Fruit fly (Drosophila melanogaster): ENCODE results near the gene CG5068.

Gene CG5068

DNA sequence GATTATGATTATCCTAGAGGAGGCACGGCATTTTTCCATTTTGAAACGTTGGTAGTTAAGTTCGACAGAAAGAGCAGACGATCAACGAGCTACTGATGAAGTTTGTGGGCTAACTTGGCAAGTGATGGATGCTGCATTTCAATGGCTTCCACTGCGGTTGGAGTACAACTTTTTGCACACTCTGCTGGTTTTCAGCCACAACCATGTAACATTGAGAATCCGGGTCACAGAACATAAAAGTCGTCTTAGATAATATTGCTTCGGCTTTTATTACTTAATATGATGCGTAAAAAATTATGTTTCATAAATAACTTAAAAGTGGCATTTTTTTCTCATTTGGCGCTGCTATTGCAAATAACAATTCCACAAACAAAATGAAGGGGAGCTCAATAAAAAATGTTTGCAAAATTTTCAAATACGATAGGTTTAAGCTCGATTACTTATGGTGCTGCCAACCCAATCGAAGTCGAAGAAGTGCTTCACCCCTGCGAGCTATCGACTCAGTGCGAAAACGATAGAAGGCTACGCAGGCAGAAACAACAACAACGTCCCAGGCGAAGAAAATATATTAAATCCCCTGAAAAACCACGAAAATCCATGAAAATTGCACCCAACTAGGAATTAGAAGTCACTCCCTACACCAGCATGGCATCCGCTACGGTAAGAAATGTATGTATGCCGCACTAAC lies 20.0 kb upstream of the CG5068 start, which contains the start of the genes CG5653 and CG5021:
Gene CG5653, minus strand, starts transcription at position 51 of the 688 bp plus-strand sequence.
Gene CG5021, plus strand, starts transcription at position 506 of the 688 bp plus-strand sequence.
- TF ChIP-seq CG8478 (optimal IDR thresholded peaks at IDR 0.05) (no peak), CTCF (optimal IDR thresholded peaks at IDR 0.05) (no peak)

DNA sequence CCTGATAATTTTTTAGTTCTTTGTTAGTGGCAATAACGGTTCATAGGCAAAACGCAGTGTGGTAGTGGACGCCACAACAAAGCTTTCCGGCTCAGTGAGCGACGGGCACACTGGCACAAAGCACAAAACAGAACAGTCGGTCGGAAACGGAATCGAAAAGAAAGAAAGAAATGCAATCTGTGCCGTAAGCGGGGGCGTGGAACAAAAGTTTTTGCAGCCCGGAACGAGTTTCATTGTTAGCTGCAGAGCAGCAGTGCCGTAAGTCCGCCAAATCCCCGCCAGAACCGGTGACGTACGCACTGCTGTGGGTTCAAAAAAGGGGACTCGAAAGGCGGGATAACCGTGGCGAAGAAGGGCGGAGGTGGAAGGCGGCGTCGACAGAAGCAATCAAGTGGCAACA lies 18.1 kb upstream of the CG5068 start, which contains the start of gene CG5026:
Gene CG5026, plus strand, starts transcription at position 92 of the 400 bp plus-strand sequence.
- no peak for TF ChIP-seq CTCF (optimal IDR thresholded peaks at IDR 0.05)
- no peak for TF ChIP-seq CG8478 (optimal IDR thresholded peaks at IDR 0.05)

DNA sequence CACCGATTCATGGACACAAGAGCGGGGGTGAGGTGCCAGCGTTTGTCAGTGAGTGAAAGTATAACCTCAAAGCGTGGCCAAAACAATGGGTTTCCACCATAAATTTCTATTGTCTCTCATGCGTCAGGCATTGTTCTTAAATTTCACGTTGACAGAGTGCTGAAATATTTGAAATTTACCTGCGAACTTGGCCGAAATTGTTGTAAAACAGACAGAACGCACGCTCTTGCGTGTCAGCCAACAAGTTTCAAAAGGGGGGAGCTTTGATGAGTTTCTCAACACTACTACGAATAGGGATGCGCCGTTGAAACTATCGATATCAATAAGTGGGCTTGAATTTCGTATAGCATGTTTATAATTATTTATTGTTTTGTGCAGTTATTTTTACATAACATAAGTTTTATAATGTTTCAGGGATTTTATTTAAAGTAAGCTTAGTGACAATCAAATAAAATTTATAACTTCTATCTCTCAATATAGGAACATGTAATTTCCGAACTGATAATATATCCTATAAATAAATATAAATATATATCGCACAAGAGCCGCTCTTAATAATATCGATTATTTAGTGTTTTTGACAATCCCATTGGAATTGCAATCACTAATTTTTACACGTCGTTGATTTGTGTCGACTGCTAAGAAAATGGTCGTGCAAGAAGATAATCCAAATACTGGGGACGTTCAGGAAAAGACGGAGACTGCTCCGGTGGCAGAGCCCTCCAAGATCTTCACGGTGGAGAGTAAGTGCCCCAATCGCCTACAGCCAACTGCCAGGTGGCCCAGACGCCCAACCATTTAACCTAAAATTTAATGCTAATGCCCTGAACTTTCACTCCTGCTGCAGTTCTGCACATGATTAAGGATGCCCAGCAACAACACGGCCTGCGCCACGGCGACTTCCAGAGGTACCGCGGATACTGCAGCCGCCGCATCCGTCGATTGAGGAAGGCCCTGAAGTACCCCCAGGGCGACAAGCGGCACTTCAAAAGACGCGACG lies 11.7 kb upstream of the CG5068 start, which contains the start of the genes pix and Srp68:
Gene pix, minus strand, starts transcription at position 288 of the 1,000 bp plus-strand sequence.
Gene Srp68, plus strand, starts transcription at position 569 of the 1,000 bp plus-strand sequence.
- TF ChIP-seq CG8478 (optimal IDR thresholded peaks at IDR 0.05) (no peak), CTCF (optimal IDR thresholded peaks at IDR 0.05) (no peak)

DNA sequence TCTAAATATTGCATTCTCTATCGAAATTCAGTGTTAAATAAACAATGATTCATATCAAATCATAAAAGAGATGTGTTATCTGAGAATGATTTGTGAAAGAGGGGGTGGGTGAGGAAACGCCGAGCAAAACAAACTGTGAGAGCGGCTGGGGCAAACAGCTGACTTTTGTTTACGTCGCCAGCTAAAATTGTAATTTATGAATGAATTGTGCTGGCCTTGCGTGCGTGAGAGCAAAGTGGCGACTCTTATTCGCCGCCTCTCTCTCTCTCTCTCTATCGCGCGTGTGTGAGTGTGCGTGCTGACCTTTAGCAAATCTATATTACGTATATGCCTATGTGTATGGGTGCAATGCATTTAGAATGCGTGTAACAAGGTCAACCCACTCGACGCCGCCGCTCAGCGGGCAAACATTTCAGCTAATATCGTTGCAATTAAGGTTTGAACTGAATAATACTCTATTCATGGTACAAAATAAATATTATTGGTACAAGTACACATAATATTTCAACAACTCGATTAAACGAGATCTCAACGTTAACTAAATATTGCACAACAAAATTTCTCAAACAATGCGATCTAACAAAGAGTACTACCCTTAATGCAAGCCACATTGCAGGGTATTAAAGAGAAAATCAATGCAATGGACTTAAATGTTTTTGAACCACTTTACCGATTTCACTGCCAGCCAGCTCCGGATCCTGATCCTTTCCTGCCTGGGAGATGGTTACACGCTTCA lies 7.7 kb upstream of the CG5068 start:
- no peak for TF ChIP-seq CTCF (optimal IDR thresholded peaks at IDR 0.05)
- no peak for TF ChIP-seq CG8478 (optimal IDR thresholded peaks at IDR 0.05)

DNA sequence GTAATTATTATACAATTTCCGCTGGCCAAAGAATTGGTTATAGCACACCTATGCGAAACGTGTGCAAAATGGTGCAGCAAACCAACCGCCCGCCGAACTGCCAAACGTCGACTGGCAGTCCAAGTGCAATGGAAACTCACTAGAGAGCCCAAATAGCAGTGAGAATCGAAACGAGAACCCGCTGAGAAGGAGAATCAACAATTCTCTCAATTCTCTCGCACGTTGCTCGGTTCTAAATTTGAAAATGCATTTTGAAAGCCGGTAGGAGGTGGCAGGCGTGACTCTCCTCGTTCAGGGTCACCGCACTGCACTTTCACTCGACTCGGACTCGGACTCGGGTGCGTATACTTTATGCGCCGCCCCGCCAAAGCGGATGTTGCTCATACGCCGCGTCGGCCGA lies 6.7 kb upstream of the CG5068 start, which contains the start of gene CG5644:
Gene CG5644, minus strand, starts transcription at position 101 of the 400 bp plus-strand sequence.
- TF ChIP-seq CG8478 (optimal IDR thresholded peaks at IDR 0.05) (no peak), CTCF (optimal IDR thresholded peaks at IDR 0.05) (no peak)

DNA sequence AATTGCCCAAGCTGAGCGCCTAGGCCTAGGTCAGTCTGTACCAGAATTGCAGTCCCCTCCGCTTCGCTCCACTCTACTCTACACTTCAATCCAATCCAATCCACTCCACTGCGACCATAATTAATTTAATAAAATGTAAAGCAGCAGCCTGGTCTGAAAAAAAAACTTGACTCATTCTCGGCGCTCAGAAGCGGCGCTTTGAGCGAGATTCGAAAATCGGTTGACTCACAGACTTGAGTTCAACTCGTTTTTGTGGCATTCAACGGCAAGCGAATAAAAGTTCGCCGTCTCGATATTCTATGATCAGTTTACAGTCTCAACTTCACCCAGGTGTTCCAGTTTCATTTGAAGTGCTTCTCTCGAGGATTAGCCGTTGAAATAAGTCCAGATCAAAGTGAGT lies 5.0 kb upstream of the CG5068 start, which contains the start of gene CG13314:
Gene CG13314, plus strand, starts transcription at position 301 of the 400 bp plus-strand sequence.
- TF ChIP-seq CG8478 (optimal IDR thresholded peaks at IDR 0.05) (no peak), CTCF (optimal IDR thresholded peaks at IDR 0.05) (no peak)

DNA sequence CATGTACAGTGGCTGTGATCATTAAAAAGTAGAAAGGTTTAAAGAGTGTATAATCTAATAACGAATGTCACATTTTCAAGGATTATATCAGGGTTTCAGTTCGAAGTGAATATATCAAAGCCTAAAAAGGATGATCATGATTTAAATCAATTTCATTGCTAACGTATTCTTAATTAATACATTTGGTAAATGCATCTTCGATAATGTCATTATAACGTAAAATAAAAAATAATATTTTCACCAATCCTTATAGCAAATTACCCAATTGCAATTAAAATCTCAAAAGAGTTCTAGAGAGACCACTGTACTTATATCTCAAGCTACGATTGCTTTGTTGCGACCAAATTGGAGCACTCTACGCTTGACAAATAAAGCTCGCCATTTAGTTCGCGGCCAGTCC lies 4.5 kb upstream of the CG5068 start:
- TF ChIP-seq CG8478 (optimal IDR thresholded peaks at IDR 0.05) (no peak), CTCF (optimal IDR thresholded peaks at IDR 0.05) (no peak)

DNA sequence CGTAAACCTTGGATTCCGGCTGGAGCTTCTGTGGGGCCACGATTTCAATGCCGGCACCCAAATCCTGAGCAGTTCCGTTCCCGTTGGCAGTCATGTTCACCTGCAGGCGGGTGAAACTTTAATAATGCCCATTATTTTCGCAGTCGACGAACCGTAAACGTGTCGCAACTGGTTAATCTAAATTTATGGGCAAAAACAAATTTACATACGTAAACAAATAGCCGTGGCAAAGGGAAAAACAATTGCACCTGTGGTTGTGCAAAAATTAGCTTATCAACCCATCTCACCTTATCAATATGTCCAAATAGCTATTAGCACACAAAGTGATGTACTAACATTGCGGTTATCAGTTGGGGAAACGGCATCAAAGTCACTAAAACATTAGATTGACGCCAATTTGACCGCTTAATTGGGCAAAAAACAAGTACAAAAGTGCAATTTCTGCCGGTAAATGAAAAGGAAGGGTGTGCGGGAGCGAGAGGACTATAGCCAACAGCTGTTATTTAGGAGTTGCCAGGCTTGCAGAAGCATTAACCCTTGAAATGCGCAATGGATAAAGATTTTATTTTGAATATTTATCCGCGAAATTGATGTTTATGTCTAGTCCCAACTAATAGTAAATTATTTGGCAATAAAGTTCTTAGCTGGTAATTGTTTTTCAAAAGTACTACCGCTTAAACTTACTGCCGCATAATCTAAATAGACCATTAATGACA lies 1.2 kb upstream of the CG5068 start:
- no peak for TF ChIP-seq CTCF (optimal IDR thresholded peaks at IDR 0.05)
- TF ChIP-seq CG8478 (optimal IDR thresholded peaks at IDR 0.05): no peak

DNA sequence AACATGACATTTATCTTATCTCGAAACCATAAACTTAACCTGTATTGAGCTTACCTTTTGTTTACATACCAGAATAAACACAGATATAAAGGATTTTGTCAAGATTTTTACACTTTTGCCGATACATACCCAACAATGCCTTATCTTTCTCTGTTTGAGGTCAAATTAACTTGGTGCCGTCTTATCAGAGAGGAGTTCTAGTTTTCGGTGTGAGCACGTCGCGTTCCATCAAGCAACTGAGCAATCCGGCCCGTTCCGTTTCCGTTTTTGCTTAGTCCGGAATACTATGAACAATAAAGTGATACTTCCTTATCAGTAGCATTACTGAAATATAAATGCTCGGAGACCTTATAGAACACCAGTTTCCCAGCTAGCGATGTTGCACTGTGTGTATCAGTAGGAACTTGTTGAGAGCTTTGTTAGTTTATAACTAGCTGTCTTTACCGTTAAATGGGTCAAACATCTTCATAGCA lies 626 bp upstream of the CG5068 start, which contains the start of gene Galk:
Gene Galk, minus strand, starts transcription at position 244 of the 473 bp plus-strand sequence.
- TF ChIP-seq CTCF (optimal IDR thresholded peaks at IDR 0.05) (no peak), CG8478 (optimal IDR thresholded peaks at IDR 0.05) (no peak)

DNA sequence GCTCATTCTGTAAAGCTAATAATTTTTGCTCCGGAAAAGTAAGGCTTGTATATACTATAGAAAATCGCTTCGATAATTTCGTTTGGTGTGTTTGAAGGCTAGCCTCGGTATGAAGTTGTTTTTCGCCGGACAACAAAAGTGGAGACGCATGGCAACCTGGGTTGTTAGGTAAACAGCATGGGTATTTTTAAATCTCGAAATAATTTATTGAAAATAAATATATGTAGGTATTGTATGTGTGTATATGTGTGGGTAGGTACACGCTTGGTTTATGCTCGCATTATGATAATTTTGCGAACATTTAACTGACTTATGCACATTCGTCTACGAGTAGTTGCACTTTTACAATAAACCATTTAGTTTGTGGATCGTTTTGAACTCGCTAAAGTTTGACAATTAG lies 3.6 kb downstream of the CG5068 start, which contains the start of gene CG5280:
Gene CG5280, minus strand, starts transcription at position 101 of the 400 bp plus-strand sequence.
- no peak for TF ChIP-seq CTCF (optimal IDR thresholded peaks at IDR 0.05)
- TF ChIP-seq CG8478 (optimal IDR thresholded peaks at IDR 0.05): no peak

DNA sequence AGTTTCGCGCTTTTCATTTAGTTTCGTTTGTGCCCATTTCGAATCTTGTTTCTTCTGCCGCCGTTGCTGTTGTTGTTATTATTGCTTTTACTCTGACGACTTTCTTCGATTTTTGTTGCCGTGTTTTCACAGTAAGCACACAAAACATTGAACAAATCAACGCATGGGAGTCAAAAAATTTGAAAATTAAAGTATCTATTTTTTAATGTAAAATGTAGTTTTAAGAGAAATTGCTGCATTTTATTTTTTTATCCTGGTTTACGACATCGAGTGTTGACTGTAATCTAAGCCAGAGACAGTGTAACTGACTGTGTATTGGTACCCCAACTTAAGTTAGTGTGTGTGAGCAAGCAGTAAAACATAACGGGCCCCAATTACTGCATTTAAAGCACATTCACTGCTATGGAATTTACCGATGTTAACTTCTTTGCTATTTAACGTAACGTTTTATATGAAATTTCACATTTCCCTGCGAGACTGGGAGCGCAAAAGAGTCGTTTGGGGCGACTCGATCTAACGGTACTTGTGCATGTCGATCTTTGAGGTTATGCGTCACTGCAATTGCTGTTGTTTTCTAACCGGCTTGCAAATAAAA lies 9.8 kb downstream of the CG5068 start:
- TF ChIP-seq CG8478 (optimal IDR thresholded peaks at IDR 0.05) (no peak), CTCF (optimal IDR thresholded peaks at IDR 0.05) (no peak)

DNA sequence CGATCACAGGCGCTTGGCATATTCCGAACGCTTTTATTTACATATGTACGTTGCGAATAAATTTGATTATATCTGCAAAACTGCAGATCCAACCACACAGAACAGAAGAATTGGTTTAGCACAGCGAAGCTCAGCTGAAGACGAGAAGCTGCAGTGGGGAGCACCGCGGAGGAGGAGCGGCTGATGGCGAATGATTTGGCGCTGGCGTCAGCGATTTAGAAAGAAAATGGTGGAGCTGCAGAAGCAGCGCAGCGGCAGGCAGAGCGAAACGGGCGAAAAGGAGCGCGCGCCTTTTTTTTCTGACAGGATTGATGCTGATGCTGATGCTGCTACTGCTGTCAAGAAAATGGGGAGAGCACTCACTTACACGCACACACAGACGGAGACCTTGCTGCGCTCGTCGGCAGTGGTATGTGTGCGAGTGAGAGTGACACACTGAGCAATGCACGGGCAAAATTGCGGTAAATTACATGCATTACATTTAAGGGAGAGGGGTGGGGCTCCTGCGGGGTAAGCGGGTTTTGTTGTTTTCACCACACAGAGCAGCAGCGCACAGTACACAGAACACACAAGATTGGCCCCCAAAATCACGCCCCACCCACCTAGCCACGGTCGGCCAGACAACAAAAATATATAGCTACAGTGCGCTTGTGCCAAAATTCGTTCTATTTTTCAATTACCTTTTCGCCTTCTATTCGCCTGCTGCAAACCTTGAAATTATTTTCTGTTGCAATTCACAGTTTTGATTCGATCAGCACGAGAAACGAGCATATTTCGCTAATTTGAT lies 10.6 kb downstream of the CG5068 start:
- TF ChIP-seq CTCF (optimal IDR thresholded peaks at IDR 0.05) (no peak), CG8478 (optimal IDR thresholded peaks at IDR 0.05) (no peak)
